Worm (Caenorhabditis elegans): ENCODE data around the gene sri-7.

The sri-7 gene

DNA sequence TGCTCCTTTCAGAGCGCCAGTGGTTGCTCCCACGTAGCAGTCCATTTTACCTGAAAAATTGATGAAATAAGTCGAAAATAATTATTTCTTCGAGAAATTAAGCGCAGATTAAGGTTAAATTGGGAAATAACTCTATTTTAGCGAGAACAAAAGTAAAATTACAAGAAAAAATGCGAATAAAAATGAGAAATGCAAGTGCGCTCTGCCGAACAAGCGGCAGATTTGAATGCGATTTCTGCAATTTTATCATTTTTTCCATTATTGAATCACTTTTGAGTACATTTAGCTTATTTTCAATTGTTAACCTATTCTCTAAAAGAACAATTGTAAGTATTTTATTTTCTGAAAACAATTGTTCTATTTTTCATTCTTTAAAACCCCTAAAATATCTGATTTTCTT lies 5.2 kb upstream of the sri-7 start, which contains the start of gene T06E6.1:
TSS of gene T06E6.1 (minus strand) at position 56 of the 400 bp plus-strand sequence.
- peak; percentile 71 for TF ChIP-seq nhr-6 (tag; optimal IDR thresholded peaks at IDR 0.05)
- no peak for TF ChIP-seq dve-1 (tag; optimal IDR thresholded peaks at IDR 0.05; ENCODE audit: insufficient read depth)
- no peak for TF ChIP-seq fkh-10 (GFP tag; optimal IDR thresholded peaks at IDR 0.05)
- no peak for TF ChIP-seq hlh-11 (tag; optimal IDR thresholded peaks at IDR 0.05)
- no peak for TF ChIP-seq lin-15B (tag; optimal IDR thresholded peaks at IDR 0.05)
- TF ChIP-seq dpl-1 (GFP tag; optimal IDR thresholded peaks at IDR 0.05): peak; percentile 66
- TF ChIP-seq lin-38 (GFP tag; IDR thresholded peaks at IDR 0.05): peak; percentile 54
- no peak for TF ChIP-seq lsy-2 (tag; optimal IDR thresholded peaks at IDR 0.05)

DNA sequence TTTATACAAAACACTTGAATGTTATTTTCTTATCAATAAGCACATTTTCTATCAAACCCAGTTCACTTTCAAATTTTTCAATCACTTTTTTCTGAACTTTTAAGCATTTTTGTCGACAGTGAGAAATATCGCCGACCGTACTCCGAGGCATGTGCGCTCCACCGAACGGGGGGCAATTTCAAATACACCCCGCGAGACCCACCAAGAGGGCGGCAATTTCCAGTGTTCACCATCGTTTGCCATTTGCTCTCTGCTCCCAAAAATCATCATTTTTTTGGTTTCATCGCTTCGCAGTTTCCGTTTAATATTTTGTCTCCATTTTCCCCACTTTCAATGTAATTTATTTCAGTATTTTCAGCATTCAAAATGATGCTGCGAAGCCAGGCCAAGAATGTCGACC lies 4.8 kb upstream of the sri-7 start, which contains the start of gene cyb-3:
TSS of gene cyb-3 (plus strand) at position 350 of the 400 bp plus-strand sequence.
- TF ChIP-seq ceh-28 (tag; optimal IDR thresholded peaks at IDR 0.05) (no peak), mes-2 (tag; optimal IDR thresholded peaks at IDR 0.05; ENCODE audit: poor library complexity, severe bottlenecking) (no peak), lin-1 (GFP tag; IDR thresholded peaks at IDR 0.05) (no peak), duxl-1 (tag; optimal IDR thresholded peaks at IDR 0.05; ENCODE audit: poor library complexity) (no peak), fkh-10 (GFP tag; optimal IDR thresholded peaks at IDR 0.05) (no peak), rbr-2 (tag; optimal IDR thresholded peaks at IDR 0.05) (no peak), cey-2 (tag; optimal IDR thresholded peaks at IDR 0.05; ENCODE audit: borderline replicate concordance, insufficient read depth) (no peak), lin-38 (GFP tag; IDR thresholded peaks at IDR 0.05) (peak; percentile 90), dpl-1 (GFP tag; optimal IDR thresholded peaks at IDR 0.05) (no peak), ztf-11 (tag; optimal IDR thresholded peaks at IDR 0.05) (no peak), ceh-44 (GFP tag; IDR thresholded peaks at IDR 0.05) (no peak), daf-16 (GFP tag; optimal IDR thresholded peaks at IDR 0.05) (no peak), daf-16 (tag; optimal IDR thresholded peaks at IDR 0.05) (no peak), lsy-2 (tag; optimal IDR thresholded peaks at IDR 0.05) (no peak), aha-1 (tag) (no peak), lin-39 (tag; optimal IDR thresholded peaks at IDR 0.05) (no peak), zag-1 (tag; optimal IDR thresholded peaks at IDR 0.05) (no peak), Y48G9A.11 (GFP tag; IDR thresholded peaks at IDR 0.05) (0 out of 2 replicates have a peak, but pooled peaks have one; percentile 32), nhr-111 (GFP tag; optimal IDR thresholded peaks at IDR 0.05) (no peak), unc-130 (GFP tag; optimal IDR thresholded peaks at IDR 0.05) (peak; percentile 30), ztf-7 (tag; optimal IDR thresholded peaks at IDR 0.05) (no peak)

DNA sequence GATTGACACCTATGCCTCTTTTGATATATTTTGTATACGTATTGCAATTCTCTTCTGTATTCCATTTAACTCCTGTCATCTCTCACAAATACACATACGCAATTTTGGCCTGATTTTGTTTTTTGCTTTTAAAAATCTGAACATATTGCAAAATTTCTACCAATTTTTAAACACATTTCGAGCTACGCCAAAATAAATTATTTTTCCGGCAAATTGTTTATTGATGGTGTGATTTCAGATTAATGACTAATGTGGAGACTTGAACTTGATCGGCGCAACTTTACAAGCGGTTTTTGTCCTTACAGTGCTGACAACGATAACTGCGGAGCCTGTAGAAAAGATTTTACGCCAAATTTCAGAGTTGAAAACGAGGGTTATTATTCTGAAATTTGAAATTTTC lies 3.0 kb upstream of the sri-7 start:
- TF ChIP-seq T26A8.4 (GFP tag; IDR thresholded peaks at IDR 0.05) (no peak), lin-39 (tag; optimal IDR thresholded peaks at IDR 0.05) (no peak), ces-1 (GFP tag; optimal IDR thresholded peaks at IDR 0.05) (no peak), mep-1 (tag; optimal IDR thresholded peaks at IDR 0.05) (no peak), spr-3 (GFP tag; optimal IDR thresholded peaks at IDR 0.05) (no peak), snpc-4 (tag; optimal IDR thresholded peaks at IDR 0.05) (no peak), nhr-48 (tag; optimal IDR thresholded peaks at IDR 0.05) (no peak), daf-8 (GFP tag; IDR thresholded peaks at IDR 0.05) (no peak), daf-19 (GFP tag; conservative IDR thresholded peaks at IDR 0.05) (no peak)

DNA sequence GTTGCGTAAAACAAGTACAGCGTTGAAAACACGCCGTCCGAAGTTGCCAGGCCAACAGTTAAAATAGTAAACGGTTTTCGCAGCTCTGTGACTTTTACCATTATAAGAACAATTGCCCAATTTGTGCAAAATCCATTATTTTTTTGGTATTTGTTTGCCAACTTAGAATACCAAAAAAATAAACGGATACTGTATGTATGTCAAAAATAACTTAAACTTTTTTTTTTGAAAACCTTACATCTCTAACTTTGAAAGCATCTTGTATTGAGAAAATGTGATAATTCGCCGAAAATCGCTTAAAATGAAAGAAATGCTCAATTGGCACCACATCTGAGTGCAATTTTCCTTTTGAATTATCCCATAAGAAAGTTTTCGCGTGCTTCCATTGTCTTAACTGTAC lies 1.4 kb upstream of the sri-7 start, which contains the start of gene fbxa-199:
TSS of gene fbxa-199 (minus strand) at position 101 of the 400 bp plus-strand sequence.
- TF ChIP-seq daf-12 (tag; optimal IDR thresholded peaks at IDR 0.05): no peak
- no peak for TF ChIP-seq ceh-32 (tag; optimal IDR thresholded peaks at IDR 0.05; ENCODE audit: poor library complexity)
- TF ChIP-seq set-16 (GFP tag; IDR thresholded peaks at IDR 0.05): no peak
- no peak for TF ChIP-seq nhr-41 (GFP tag; IDR thresholded peaks at IDR 0.05)
- TF ChIP-seq daf-19 (GFP tag; conservative IDR thresholded peaks at IDR 0.05): no peak
- TF ChIP-seq nhr-28 (tag; optimal IDR thresholded peaks at IDR 0.05): no peak
- TF ChIP-seq egl-43 (GFP tag; IDR thresholded peaks at IDR 0.05): no peak
- no peak for TF ChIP-seq ZK546.5 (tag; optimal IDR thresholded peaks at IDR 0.05)
- no peak for TF ChIP-seq spr-3 (GFP tag; optimal IDR thresholded peaks at IDR 0.05)
- TF ChIP-seq arid-1 (GFP tag; conservative IDR thresholded peaks at IDR 0.05): no peak
- no peak for TF ChIP-seq dmd-8 (GFP tag; IDR thresholded peaks at IDR 0.05)
- no peak for TF ChIP-seq daf-16 (GFP tag; optimal IDR thresholded peaks at IDR 0.05)
- TF ChIP-seq daf-16 (tag; optimal IDR thresholded peaks at IDR 0.05): no peak
- TF ChIP-seq hmg-1.1 (GFP tag; IDR thresholded peaks at IDR 0.05): no peak
- TF ChIP-seq hlh-11 (tag; optimal IDR thresholded peaks at IDR 0.05): no peak
- TF ChIP-seq nhr-76 (tag; optimal IDR thresholded peaks at IDR 0.05): no peak
- TF ChIP-seq F49E8.2 (tag; optimal IDR thresholded peaks at IDR 0.05; ENCODE audit: borderline replicate concordance): no peak
- no peak for TF ChIP-seq D1046.2 (GFP tag; IDR thresholded peaks at IDR 0.05)
- TF ChIP-seq ceh-44 (GFP tag; IDR thresholded peaks at IDR 0.05): no peak
